Fruit fly (Drosophila melanogaster) whole organism, prepupa: Measurements from ENCODE around the gene CG42818.

ENCODE experiments used
- Blimp-1 ChIP-seq: fragments of 200-800 bp; sonication (Bioruptor generic); optimal IDR thresholded peaks from 3 replicates; lab custom pipeline; 2017; ENCODE audit warnings: missing biosample characterization, missing genetic modification characterization, mild to moderate bottlenecking, moderate library complexity, missing genetic modification reagents
- CG10669 ChIP-seq: fragments of 200-800 bp; sonication (Bioruptor generic); optimal IDR thresholded peaks from 3 replicates; lab custom pipeline; 2018; ENCODE audit warnings: missing biosample characterization, mild to moderate bottlenecking, missing genetic modification characterization, moderate library complexity
- CG11294 ChIP-seq: fragments of 200-800 bp; sonication (Bioruptor generic); IDR thresholded peaks from 2 replicates; pipeline ENCODE4 v1.3.6; 2022; ENCODE audit warnings: missing biosample characterization, missing genetic modification characterization
- CG11902 ChIP-seq: fragments of 200-800 bp; sonication (Bioruptor generic); optimal IDR thresholded peaks from 3 replicates; lab custom pipeline; 2016; ENCODE audit warnings: missing biosample characterization, missing genetic modification characterization
- CG1621 ChIP-seq: fragments of 200-800 bp; sonication (Bioruptor generic); optimal IDR thresholded peaks from 3 replicates; lab custom pipeline; 2018; ENCODE audit warnings: missing biosample characterization, mild to moderate bottlenecking, missing genetic modification characterization
- CG3032 ChIP-seq: fragments of 200-800 bp; optimal IDR thresholded peaks from 2 replicates; lab custom pipeline; 2019; ENCODE audit warnings: missing biosample characterization, mild to moderate bottlenecking, missing genetic modification characterization, moderate library complexity
- CG32006 ChIP-seq: fragments of 200-800 bp; sonication (Bioruptor generic); optimal IDR thresholded peaks from 3 replicates; lab custom pipeline; 2017; ENCODE audit warnings: missing biosample characterization, mild to moderate bottlenecking, missing genetic modification characterization
- CG34406 ChIP-seq: fragments of 200-800 bp; sonication (Bioruptor generic); optimal IDR thresholded peaks from 3 replicates; lab custom pipeline; 2016; ENCODE audit warnings: missing biosample characterization, missing genetic modification characterization
- CG3919 ChIP-seq: fragments of 200-800 bp; sonication (Bioruptor generic); optimal IDR thresholded peaks from 3 replicates; lab custom pipeline; 2016; ENCODE audit warnings: missing biosample characterization, missing genetic modification characterization
- CG6163 ChIP-seq: fragments of 200-800 bp; sonication (Bioruptor generic); IDR thresholded peaks from 3 replicates; pipeline ENCODE4 v1.3.6; 2022; ENCODE audit warnings: missing biosample characterization, missing genetic modification characterization
- CG6276 ChIP-seq: fragments of 200-800 bp; sonication (Bioruptor generic); optimal IDR thresholded peaks from 2 replicates; lab custom pipeline; 2017; ENCODE audit warnings: missing biosample characterization, mild to moderate bottlenecking, missing genetic modification characterization
- CG6808 ChIP-seq: fragments of 200-800 bp; sonication (Bioruptor generic); optimal IDR thresholded peaks from 3 replicates; lab custom pipeline; 2017; ENCODE audit warnings: missing biosample characterization, missing genetic modification characterization, mild to moderate bottlenecking, moderate library complexity, missing genetic modification reagents
- CG6854 ChIP-seq: fragments of 200-800 bp; sonication (Bioruptor generic); optimal IDR thresholded peaks from 2 replicates; lab custom pipeline; 2017; ENCODE audit warnings: missing biosample characterization, mild to moderate bottlenecking, missing genetic modification characterization
- CG8119 ChIP-seq: fragments of 200-800 bp; sonication (Bioruptor generic); IDR thresholded peaks from 3 replicates; pipeline ENCODE4 v1.3.6; 2022; ENCODE audit warnings: missing biosample characterization, missing genetic modification characterization
- CG8319 ChIP-seq: fragments of 200-800 bp; sonication (Bioruptor generic); optimal IDR thresholded peaks from 3 replicates; lab custom pipeline; 2016; ENCODE audit warnings: missing biosample characterization, missing genetic modification characterization
- CG8632 ChIP-seq: fragments of 200-800 bp; sonication (Bioruptor generic); optimal IDR thresholded peaks from 3 replicates; lab custom pipeline; 2016; ENCODE audit warnings: missing biosample characterization, missing genetic modification characterization
- CG9139 ChIP-seq: fragments of 200-800 bp; sonication (Bioruptor generic); optimal IDR thresholded peaks from 3 replicates; lab custom pipeline; 2017; ENCODE audit warnings: missing biosample characterization, mild to moderate bottlenecking, missing genetic modification characterization
- Eip75B ChIP-seq: fragments of 200-800 bp; sonication (Bioruptor generic); optimal IDR thresholded peaks from 3 replicates; lab custom pipeline; 2016; ENCODE audit warnings: missing biosample characterization, missing genetic modification characterization
- Eip78C ChIP-seq: fragments of 200-800 bp; sonication (Bioruptor generic); peaks from one replicate; lab custom pipeline; 2016; ENCODE audit warnings: missing biosample characterization, missing genetic modification characterization
- Eip93F ChIP-seq: fragments of 200-800 bp; sonication (Bioruptor generic); optimal IDR thresholded peaks from 2 replicates; lab custom pipeline; 2016; ENCODE audit warnings: missing biosample characterization, mild to moderate bottlenecking, missing genetic modification characterization
- Ets21C ChIP-seq: fragments of 200-800 bp; sonication (Bioruptor generic); optimal IDR thresholded peaks from 3 replicates; lab custom pipeline; 2016; ENCODE audit warnings: missing biosample characterization, missing genetic modification characterization
- Ets96B ChIP-seq: fragments of 200-800 bp; optimal IDR thresholded peaks from 2 replicates; lab custom pipeline; 2019; ENCODE audit warnings: missing biosample characterization, mild to moderate bottlenecking, missing genetic modification characterization, moderate library complexity
- Hr38 ChIP-seq: sonication (Bioruptor generic); optimal IDR thresholded peaks from 2 replicates; lab custom pipeline; 2016; ENCODE audit warnings: missing biosample characterization, missing genetic modification characterization
- Hr39 ChIP-seq: fragments of 200-800 bp; sonication (Bioruptor generic); optimal IDR thresholded peaks from 2 replicates; lab custom pipeline; 2016; ENCODE audit warnings: missing biosample characterization, missing genetic modification characterization
- Met ChIP-seq: fragments of 200-800 bp; sonication (Bioruptor generic); optimal IDR thresholded peaks from 3 replicates; lab custom pipeline; 2016; ENCODE audit warnings: missing biosample characterization, missing genetic modification characterization
- OdsH ChIP-seq: fragments of 200-800 bp; sonication (Bioruptor generic); optimal IDR thresholded peaks from 3 replicates; lab custom pipeline; 2016; ENCODE audit warnings: missing biosample characterization, missing genetic modification characterization
- Smox ChIP-seq: fragments of 200-800 bp; sonication (Bioruptor generic); optimal IDR thresholded peaks from 3 replicates; lab custom pipeline; 2016; ENCODE audit warnings: missing biosample characterization, missing genetic modification characterization
- Sox15 ChIP-seq: fragments of 200-800 bp; sonication (Bioruptor generic); optimal IDR thresholded peaks from 3 replicates; lab custom pipeline; 2016; ENCODE audit warnings: missing biosample characterization, missing genetic modification characterization
- acj6 ChIP-seq: fragments of 200-800 bp; sonication (Bioruptor generic); optimal IDR thresholded peaks from 3 replicates; lab custom pipeline; 2016; ENCODE audit warnings: missing biosample characterization, missing genetic modification characterization
- cyc ChIP-seq: fragments of 200-800 bp; sonication (Bioruptor generic); optimal IDR thresholded peaks from 3 replicates; lab custom pipeline; 2016; ENCODE audit warnings: missing biosample characterization, missing genetic modification characterization
- dac ChIP-seq: fragments of 200-800 bp; sonication (Bioruptor generic); optimal IDR thresholded peaks from 2 replicates; lab custom pipeline; 2017; ENCODE audit warnings: missing biosample characterization, mild to moderate bottlenecking, missing genetic modification characterization
- dsx ChIP-seq: fragments of 200-800 bp; optimal IDR thresholded peaks from 3 replicates; lab custom pipeline; 2019; ENCODE audit warnings: missing biosample characterization, mild to moderate bottlenecking, missing genetic modification characterization, moderate library complexity; ENCODE audit not compliant: poor library complexity, severe bottlenecking
- eg ChIP-seq: fragments of 200-800 bp; sonication (Bioruptor generic); IDR thresholded peaks from 3 replicates; pipeline ENCODE4 v1.3.6; 2022; ENCODE audit warnings: missing biosample characterization, missing genetic modification characterization
- esn ChIP-seq: fragments of 200-800 bp; sonication (Bioruptor generic); optimal IDR thresholded peaks from 2 replicates; lab custom pipeline; 2016; ENCODE audit warnings: missing biosample characterization, mild to moderate bottlenecking, missing genetic modification characterization, moderate library complexity
- fd59A ChIP-seq: fragments of 200-800 bp; sonication (Bioruptor generic); optimal IDR thresholded peaks from 2 replicates; lab custom pipeline; 2017; ENCODE audit warnings: missing biosample characterization, mild to moderate bottlenecking, missing genetic modification characterization, missing genetic modification reagents
- fd85E ChIP-seq: fragments of 200-800 bp; sonication (Bioruptor generic); optimal IDR thresholded peaks from 3 replicates; lab custom pipeline; 2016; ENCODE audit warnings: missing biosample characterization, missing genetic modification characterization
- fkh ChIP-seq: fragments of 200-800 bp; sonication (Bioruptor generic); optimal IDR thresholded peaks from 3 replicates; lab custom pipeline; 2017; ENCODE audit warnings: missing biosample characterization, mild to moderate bottlenecking, missing genetic modification characterization, moderate library complexity
- net ChIP-seq: fragments of 200-800 bp; sonication (Bioruptor generic); optimal IDR thresholded peaks from 3 replicates; lab custom pipeline; 2016; ENCODE audit warnings: missing biosample characterization, missing genetic modification characterization
- pdm3 ChIP-seq: fragments of 200-800 bp; sonication (Bioruptor generic); optimal IDR thresholded peaks from 3 replicates; lab custom pipeline; 2016; ENCODE audit warnings: missing biosample characterization, missing genetic modification characterization
- spab ChIP-seq: fragments of 200-800 bp; sonication (Bioruptor generic); optimal IDR thresholded peaks from 2 replicates; lab custom pipeline; 2017; ENCODE audit warnings: missing biosample characterization, mild to moderate bottlenecking, missing genetic modification characterization, missing genetic modification reagents
- svp ChIP-seq: fragments of 200-800 bp; sonication (Bioruptor generic); peaks from one replicate; lab custom pipeline; 2016; ENCODE audit warnings: missing biosample characterization, missing genetic modification characterization
- topi ChIP-seq: fragments of 200-800 bp; sonication (Bioruptor generic); optimal IDR thresholded peaks from 3 replicates; lab custom pipeline; 2016; ENCODE audit warnings: missing biosample characterization, missing genetic modification characterization
- vri ChIP-seq: fragments of 200-800 bp; sonication (Bioruptor generic); optimal IDR thresholded peaks from 3 replicates; lab custom pipeline; 2016; ENCODE audit warnings: missing biosample characterization, mild to moderate bottlenecking, missing genetic modification characterization

Gene CG42818

dm6 chr2L:16255232-16256117, 13.7 kb downstream of the CG42818 start (continued):
- TF ChIP-seq CG3919 (GFP tag; lab: Kevin White, UChicago) (no peak), Hr38 (no peak), Eip78C (peak; percentile 73), OdsH (GFP tag; lab: Kevin White, UChicago) (no peak), CG6276 (GFP tag; lab: Kevin White, UChicago) (no peak), CG8319 (GFP tag; lab: Kevin White, UChicago) (no peak), CG3032 (tag; lab: Kevin White, UChicago) (no peak), dsx (GFP tag; lab: Kevin White, UChicago) (no peak), CG1621 (tag; lab: Kevin White, UChicago) (peak; percentile 64), acj6 (GFP tag; lab: Kevin White, UChicago) (no peak), CG6854 (GFP tag; lab: Kevin White, UChicago) (peak; percentile 51), fkh (GFP tag; lab: Kevin White, UChicago) (peak; percentile 25), Ets96B (tag; lab: Kevin White, UChicago) (peak; percentile 22), CG9139 (GFP tag; lab: Kevin White, UChicago) (peak; percentile 35), CG10669 (GFP tag; lab: Kevin White, UChicago) (no peak), Hr39 (GFP tag; lab: Kevin White, UChicago) (no peak), CG8119 (no peak), CG6163 (GFP tag; lab: Robert Waterston, UW) (no peak), CG32006 (GFP tag; lab: Kevin White, UChicago) (no peak), pdm3 (no peak)

dm6 chr2L:16256118-16256435, 14.3 kb downstream of the CG42818 start:
- TF ChIP-seq Eip75B (no peak), fkh (GFP tag; lab: Kevin White, UChicago) (peak; percentile 32)

- TF ChIP-seq CG8319 (GFP tag; lab: Kevin White, UChicago), result peak; percentile 40
- peak; percentile 61 for TF ChIP-seq CG10669 (GFP tag; lab: Kevin White, UChicago)
- TF ChIP-seq esn (GFP tag; lab: Kevin White, UChicago), result peak; percentile 67
- no peak for TF ChIP-seq CG6276 (GFP tag; lab: Kevin White, UChicago)
- peak; percentile 81 for TF ChIP-seq Ets96B (tag; lab: Kevin White, UChicago)
- TF ChIP-seq CG34406 (GFP tag; lab: Kevin White, UChicago), result peak; percentile 86
- peak; percentile 85 for TF ChIP-seq CG8632 (GFP tag; lab: Kevin White, UChicago)
- no peak for TF ChIP-seq spab
- TF ChIP-seq Eip93F (GFP tag; lab: Kevin White, UChicago), result peak; percentile 58
- TF ChIP-seq CG6808 (GFP tag; lab: Kevin White, UChicago), result peak; percentile 56
- no peak for TF ChIP-seq fd85E (GFP tag; lab: Kevin White, UChicago)
- peak; percentile 41 for TF ChIP-seq topi
- TF ChIP-seq vri (GFP tag; lab: Kevin White, UChicago), result peak; percentile 24
- no peak for TF ChIP-seq CG11902 (GFP tag; lab: Kevin White, UChicago)
- peak; percentile 79 for TF ChIP-seq net (GFP tag; lab: Kevin White, UChicago)
- TF ChIP-seq Met (GFP tag; lab: Kevin White, UChicago), result no peak
- peak; percentile 79 for TF ChIP-seq dsx (GFP tag; lab: Kevin White, UChicago)
- peak; percentile 58 for TF ChIP-seq fkh (GFP tag; lab: Kevin White, UChicago)
- peak; percentile 2 for TF ChIP-seq CG1621 (tag; lab: Kevin White, UChicago)
- TF ChIP-seq CG11294 (GFP tag; lab: Robert Waterston, UW), result peak; percentile 68; the same call in 1 of the 2 replicates
- TF ChIP-seq CG32006 (GFP tag; lab: Kevin White, UChicago), result peak; percentile 68
- TF ChIP-seq Sox15 (GFP tag; lab: Kevin White, UChicago), result peak; percentile 31
- TF ChIP-seq Smox, result peak; percentile 36
- no peak for TF ChIP-seq Ets21C (GFP tag; lab: Kevin White, UChicago)
- no peak for TF ChIP-seq fd59A (GFP tag; lab: Kevin White, UChicago)
- peak; percentile 85 for TF ChIP-seq Eip78C
- no peak for TF ChIP-seq svp (GFP tag; lab: Kevin White, UChicago)
- peak; percentile 39 for TF ChIP-seq Blimp-1 (GFP tag; lab: Kevin White, UChicago)
- no peak; the same call in 1 of the 3 replicates for TF ChIP-seq eg
- TF ChIP-seq OdsH (GFP tag; lab: Kevin White, UChicago), result peak; percentile 72
- no peak for TF ChIP-seq CG6854 (GFP tag; lab: Kevin White, UChicago)
- TF ChIP-seq dac (GFP tag; lab: Kevin White, UChicago), result no peak
- peak; percentile 49 for TF ChIP-seq cyc
Observed at dm6 chr2L:16257227-16258071, 15.7 kb downstream of the CG42818 start, which contains the start of the genes PRL-1 and EndoGI. Gene PRL-1 (minus strand): TSS chr2L:16257606. Gene EndoGI (plus strand): TSS chr2L:16257688.
